Worm (Caenorhabditis elegans): Measurements from ENCODE around the gene C06A8.6.

C06A8.6 gene

DNA sequence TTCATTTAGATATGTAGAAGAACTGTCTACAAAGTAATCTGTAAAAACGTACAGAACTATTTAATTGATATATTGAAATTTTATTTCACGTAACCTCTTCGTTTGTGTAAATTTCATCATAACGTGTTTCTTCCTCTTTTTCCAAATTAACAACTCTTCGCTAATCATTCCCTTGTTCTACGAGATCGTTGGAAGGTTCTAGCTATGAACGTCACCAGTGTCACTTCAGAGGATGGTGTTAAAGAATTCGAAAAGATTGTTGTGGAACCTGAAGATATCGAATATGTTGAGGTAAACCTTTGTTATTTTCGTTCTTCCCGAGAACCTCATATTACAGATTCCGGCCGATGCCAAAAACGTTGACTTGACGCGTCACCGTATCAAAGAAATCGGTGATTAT lies at the start of gene C06A8.6:
TSS of gene C06A8.6 (plus strand) at position 89 of the 400 bp plus-strand sequence.
- TF ChIP-seq hlh-15 (tag; optimal IDR thresholded peaks at IDR 0.05) (no peak), pat-9 (tag; optimal IDR thresholded peaks at IDR 0.05) (no peak), C08G9.2 (tag; optimal IDR thresholded peaks at IDR 0.05) (no peak)

ce11 chrII:7722784-7723183 lies 49.5 kb upstream of the C06A8.6 start:
- TF ChIP-seq elt-2 (tag; optimal IDR thresholded peaks at IDR 0.05) (no peak), ahr-1 (tag; optimal IDR thresholded peaks at IDR 0.05) (no peak), rnt-1 (tag; optimal IDR thresholded peaks at IDR 0.05) (peak; percentile 61), unc-42 (tag; optimal IDR thresholded peaks at IDR 0.05) (no peak), npax-4 (tag; optimal IDR thresholded peaks at IDR 0.05) (no peak), unc-55 (GFP tag; optimal IDR thresholded peaks at IDR 0.05) (peak; percentile 53), ceh-24 (tag; optimal IDR thresholded peaks at IDR 0.05) (no peak), fax-1 (tag; optimal IDR thresholded peaks at IDR 0.05) (no peak), nhr-11 (tag; optimal IDR thresholded peaks at IDR 0.05) (no peak), F13H6.1 (tag; optimal IDR thresholded peaks at IDR 0.05) (no peak), T23F11.4 (GFP tag; optimal IDR thresholded peaks at IDR 0.05) (no peak), hlh-15 (tag; optimal IDR thresholded peaks at IDR 0.05) (no peak), ceh-18 (tag; optimal IDR thresholded peaks at IDR 0.05) (peak; percentile 62), syd-9 (tag; optimal IDR thresholded peaks at IDR 0.05) (no peak), elt-4 (tag; optimal IDR thresholded peaks at IDR 0.05) (no peak)

ce11 chrII:7724603-7725002 lies 47.7 kb upstream of the C06A8.6 start, which contains the start of gene cpna-2:
cpna-2 (plus strand) TSS chrII:7724903.
- no peak for TF ChIP-seq ceh-2 (tag; optimal IDR thresholded peaks at IDR 0.05)
- no peak for TF ChIP-seq che-1 (tag; optimal IDR thresholded peaks at IDR 0.05)
- no peak for TF ChIP-seq ceh-48 (tag; optimal IDR thresholded peaks at IDR 0.05)
- TF ChIP-seq lim-6 (tag; optimal IDR thresholded peaks at IDR 0.05): no peak
- no peak for TF ChIP-seq ceh-24 (tag; optimal IDR thresholded peaks at IDR 0.05)
- no peak for TF ChIP-seq dve-1 (tag; optimal IDR thresholded peaks at IDR 0.05)
- no peak for TF ChIP-seq rnt-1 (tag; optimal IDR thresholded peaks at IDR 0.05)
- no peak for TF ChIP-seq pros-1 (tag; optimal IDR thresholded peaks at IDR 0.05)
- no peak for TF ChIP-seq ref-2 (tag; optimal IDR thresholded peaks at IDR 0.05)
- no peak for TF ChIP-seq lin-11 (tag; optimal IDR thresholded peaks at IDR 0.05)
- no peak for TF ChIP-seq fkh-10 (GFP tag; optimal IDR thresholded peaks at IDR 0.05)
- no peak for TF ChIP-seq unc-3 (GFP tag; conservative IDR thresholded peaks at IDR 0.05)
- no peak for TF ChIP-seq unc-3 (tag; optimal IDR thresholded peaks at IDR 0.05)

ce11 chrII:7736725-7737124 lies 35.6 kb upstream of the C06A8.6 start:
- TF ChIP-seq pat-9 (tag; optimal IDR thresholded peaks at IDR 0.05) (no peak), elt-2 (tag; optimal IDR thresholded peaks at IDR 0.05) (no peak)

- TF ChIP-seq pha-2 (tag; optimal IDR thresholded peaks at IDR 0.05) (no peak), zip-5 (tag; optimal IDR thresholded peaks at IDR 0.05) (no peak), K02D7.2 (tag; optimal IDR thresholded peaks at IDR 0.05) (no peak), fax-1 (tag; optimal IDR thresholded peaks at IDR 0.05) (no peak), madf-2 (tag; optimal IDR thresholded peaks at IDR 0.05) (no peak), ceh-2 (tag; optimal IDR thresholded peaks at IDR 0.05) (no peak), hlh-30 (tag; optimal IDR thresholded peaks at IDR 0.05; ENCODE audit: insufficient read depth) (no peak), ceh-9 (tag; optimal IDR thresholded peaks at IDR 0.05) (no peak), F13H6.1 (tag; optimal IDR thresholded peaks at IDR 0.05) (no peak), dve-1 (tag; optimal IDR thresholded peaks at IDR 0.05) (no peak), nhr-232 (tag; optimal IDR thresholded peaks at IDR 0.05) (no peak), hlh-15 (tag; optimal IDR thresholded peaks at IDR 0.05) (no peak), ceh-31 (tag; optimal IDR thresholded peaks at IDR 0.05) (no peak), mec-3 (tag; optimal IDR thresholded peaks at IDR 0.05; ENCODE audit: borderline replicate concordance) (no peak), ceh-22 (tag; optimal IDR thresholded peaks at IDR 0.05) (no peak), ceh-30 (tag; optimal IDR thresholded peaks at IDR 0.05) (no peak), ceh-24 (tag; optimal IDR thresholded peaks at IDR 0.05) (no peak), unc-55 (GFP tag; optimal IDR thresholded peaks at IDR 0.05) (no peak)
These were observed 18.8 kb upstream of the C06A8.6 start, which contains the start of gene trx-1 for ce11 chrII:7753500-7753899. trx-1 (minus strand) TSS chrII:7753600.

All from whole organism, late embryonic.